Worm (Caenorhabditis elegans) whole organism, L1 larva: ENCODE data around the gene odr-1.
A peak's percentile ranks its signal among the peaks of the same experiment; 100 is the strongest.

ENCODE experiments used
- C16A3.4 ChIP-seq: fragments of 150-350 bp; optimal IDR thresholded peaks from 2 replicates; lab custom pipeline; 2014; ENCODE audit warnings: missing biosample characterization, missing genetic modification characterization
- F16B12.6 ChIP-seq: fragments of 150-350 bp; optimal IDR thresholded peaks from 2 replicates; lab custom pipeline; 2014; ENCODE audit warnings: missing biosample characterization, missing genetic modification characterization
- aha-1 ChIP-seq: fragments of 150-350 bp; optimal IDR thresholded peaks from 2 replicates; lab custom pipeline; 2014; ENCODE audit warnings: missing biosample characterization, missing genetic modification characterization
- alr-1 ChIP-seq: fragments of 200-800 bp; sonication (Bioruptor generic); optimal IDR thresholded peaks from 2 replicates; lab custom pipeline; 2018; ENCODE audit warnings: borderline replicate concordance, mild to moderate bottlenecking, missing genetic modification characterization, missing compliant biosample characterization
- aly-2 ChIP-seq: fragments of 150-350 bp; optimal IDR thresholded peaks from 2 replicates; lab custom pipeline; 2014; ENCODE audit warnings: missing biosample characterization, missing genetic modification characterization
- ama-1 ChIP-seq: fragments of 150-350 bp; optimal IDR thresholded peaks from 2 replicates; lab custom pipeline; 2014
- blmp-1 ChIP-seq: fragments of 150-350 bp; optimal IDR thresholded peaks from 2 replicates; lab custom pipeline; 2014; ENCODE audit warnings: missing biosample characterization, missing genetic modification characterization
- ceh-63 ChIP-seq: fragments of 200-800 bp; sonication (Bioruptor generic); optimal IDR thresholded peaks from 2 replicates; lab custom pipeline; 2018; ENCODE audit warnings: mild to moderate bottlenecking, missing genetic modification characterization, missing compliant biosample characterization
- ceh-8 ChIP-seq: fragments of 200-800 bp; sonication (Bioruptor generic); optimal IDR thresholded peaks from 2 replicates; lab custom pipeline; 2018; ENCODE audit warnings: mild to moderate bottlenecking, missing genetic modification characterization, moderate library complexity, missing compliant biosample characterization
- ceh-82 ChIP-seq, 3 experiments: fragments of 150-350 bp in 1 of 3; sonication (generic microtip) in 2 of 3; optimal IDR thresholded peaks; 2 replicates each; lab custom pipeline; 2014 to 2017; ENCODE audit warnings: missing biosample characterization in 3 of 3, missing genetic modification characterization in 3 of 3
- ceh-88 ChIP-seq: fragments of 200-800 bp; sonication (Bioruptor generic); IDR thresholded peaks from 2 replicates; pipeline ENCODE4 v1.3.6; 2022; ENCODE audit warnings: missing genetic modification characterization, missing compliant biosample characterization
- ceh-90 ChIP-seq: sonication (generic microtip); optimal IDR thresholded peaks from 2 replicates; lab custom pipeline; 2016; ENCODE audit warnings: missing genetic modification characterization, missing compliant biosample characterization
- dpl-1 ChIP-seq, 3 experiments: fragments of 150-350 bp in 2 of 3; sonication (generic microtip) in 1 of 3; optimal IDR thresholded peaks; 2 replicates each; lab custom pipeline; 2014 to 2017; ENCODE audit warnings: missing biosample characterization in 3 of 3, missing genetic modification characterization in 3 of 3, missing genetic modification reagents in 3 of 3
- dsc-1 ChIP-seq: sonication (generic microtip); optimal IDR thresholded peaks from 2 replicates; lab custom pipeline; 2016; ENCODE audit warnings: mild to moderate bottlenecking, missing genetic modification characterization, missing compliant biosample characterization
- efl-1 ChIP-seq, 4 experiments: fragments of 150-350 bp; optimal IDR thresholded peaks in 3 of 4; peaks in 1 of 4; 1 replicate in 1 of 4; 2 replicates in 3 of 4; lab custom pipeline; 2014; ENCODE audit warnings: missing biosample characterization in 2 of 4, missing genetic modification characterization in 2 of 4, missing genetic modification reagents in 2 of 4
- efl-3 ChIP-seq: fragments of 200-800 bp; sonication (Bioruptor generic); optimal IDR thresholded peaks from 2 replicates; lab custom pipeline; 2018; ENCODE audit warnings: mild to moderate bottlenecking, missing genetic modification characterization, missing compliant biosample characterization
- egl-13 ChIP-seq: sonication (generic microtip); optimal IDR thresholded peaks from 2 replicates; lab custom pipeline; 2016; ENCODE audit warnings: missing genotype, missing genetic modification reagents, missing genetic modification characterization, missing compliant biosample characterization
- elt-2 ChIP-seq: sonication (generic microtip); optimal IDR thresholded peaks from 2 replicates; lab custom pipeline; 2016; ENCODE audit warnings: missing genetic modification characterization, mild to moderate bottlenecking, inconsistent platforms, missing compliant biosample characterization, missing genetic modification reagents
- elt-3 ChIP-seq, 6 experiments: fragments of 150-350 bp in 1 of 6; sonication (generic microtip); optimal IDR thresholded peaks; 2 replicates each; lab custom pipeline; 2017 to 2018; ENCODE audit warnings: missing biosample characterization in 6 of 6, missing genetic modification characterization in 6 of 6, inconsistent platforms in 1 of 6
- fkh-8 ChIP-seq: sonication (generic microtip); optimal IDR thresholded peaks from 2 replicates; lab custom pipeline; 2016; ENCODE audit warnings: mild to moderate bottlenecking, missing genetic modification characterization, missing compliant biosample characterization
- fos-1 ChIP-seq: fragments of 150-350 bp; optimal IDR thresholded peaks from 2 replicates; lab custom pipeline; 2014; ENCODE audit warnings: missing biosample characterization, missing genetic modification characterization
- grh-1 ChIP-seq: fragments of 200-800 bp; sonication (Bioruptor generic); IDR thresholded peaks from 2 replicates; pipeline ENCODE4 v1.3.6; 2022; ENCODE audit warnings: missing genetic modification reagents, missing genetic modification characterization, missing compliant biosample characterization
- hlh-17 ChIP-seq: fragments of 200-800 bp; sonication (Bioruptor generic); optimal IDR thresholded peaks from 2 replicates; lab custom pipeline; 2018; ENCODE audit warnings: missing genetic modification characterization, mild to moderate bottlenecking, missing compliant biosample characterization, moderate library complexity, borderline replicate concordance
- hlh-4 ChIP-seq: sonication (generic microtip); optimal IDR thresholded peaks from 2 replicates; lab custom pipeline; 2016; ENCODE audit warnings: mild to moderate bottlenecking, missing genetic modification characterization, missing compliant biosample characterization
- isw-1 ChIP-seq: fragments of 200-800 bp; sonication (Bioruptor generic); IDR thresholded peaks from 2 replicates; pipeline ENCODE4 v1.3.6; 2022; ENCODE audit warnings: missing genetic modification characterization, missing compliant biosample characterization
- jun-1 ChIP-seq: fragments of 150-350 bp; optimal IDR thresholded peaks from 2 replicates; lab custom pipeline; 2014; ENCODE audit warnings: missing biosample characterization, missing genetic modification reagents, missing genetic modification characterization
- lin-14 ChIP-seq: fragments of 200-800 bp; sonication (Bioruptor generic); optimal IDR thresholded peaks from 2 replicates; lab custom pipeline; 2018; ENCODE audit warnings: mild to moderate bottlenecking, missing genetic modification characterization, moderate library complexity, missing compliant biosample characterization
- lin-15B ChIP-seq: fragments of 150-350 bp; sonication (generic microtip); optimal IDR thresholded peaks from 3 replicates; lab custom pipeline; 2014; ENCODE audit warnings: missing biosample characterization, missing genetic modification characterization
- lin-35 ChIP-seq, 2 experiments: fragments of 150-350 bp; optimal IDR thresholded peaks; 2 replicates each; lab custom pipeline; 2014; ENCODE audit warnings: missing biosample characterization in 2 of 2, missing genetic modification characterization in 2 of 2, missing genetic modification reagents in 2 of 2
- lir-3 ChIP-seq: sonication (generic microtip); optimal IDR thresholded peaks from 2 replicates; lab custom pipeline; 2016; ENCODE audit warnings: mild to moderate bottlenecking, missing genetic modification characterization, moderate library complexity, missing compliant biosample characterization; ENCODE audit not compliant: poor library complexity
- lsy-2 ChIP-seq, 2 experiments: fragments of 150-350 bp; optimal IDR thresholded peaks; 2 replicates each; lab custom pipeline; 2014; ENCODE audit warnings: missing biosample characterization in 2 of 2, missing genetic modification characterization in 2 of 2
- mdl-1 ChIP-seq, 2 experiments: fragments of 150-350 bp; optimal IDR thresholded peaks; 2 replicates each; lab custom pipeline; 2014 to 2017; ENCODE audit warnings: missing biosample characterization in 2 of 2, missing genetic modification characterization in 2 of 2, inconsistent platforms in 1 of 2
- mep-1 ChIP-seq: fragments of 150-350 bp; optimal IDR thresholded peaks from 2 replicates; lab custom pipeline; 2014; ENCODE audit warnings: missing biosample characterization, missing genetic modification characterization
- nhr-12 ChIP-seq: sonication (generic microtip); optimal IDR thresholded peaks from 2 replicates; lab custom pipeline; 2017; ENCODE audit warnings: missing biosample characterization, missing genetic modification characterization
- nhr-19 ChIP-seq: fragments of 200-800 bp; sonication (Bioruptor generic); conservative IDR thresholded peaks from 2 replicates; pipeline ENCODE4 v1.3.6; 2022; ENCODE audit warnings: missing genetic modification characterization, missing compliant biosample characterization
- nhr-20 ChIP-seq: sonication (generic microtip); optimal IDR thresholded peaks from 2 replicates; lab custom pipeline; 2016; ENCODE audit warnings: mild to moderate bottlenecking, missing genetic modification characterization, missing compliant biosample characterization
- nhr-237 ChIP-seq: fragments of 150-350 bp; optimal IDR thresholded peaks from 2 replicates; lab custom pipeline; 2014; ENCODE audit warnings: missing biosample characterization, missing genetic modification characterization
- nhr-71 ChIP-seq: sonication (generic microtip); optimal IDR thresholded peaks from 2 replicates; lab custom pipeline; 2016; ENCODE audit warnings: mild to moderate bottlenecking, missing genetic modification characterization, moderate library complexity, missing compliant biosample characterization
- nhr-77 ChIP-seq: fragments of 150-350 bp; optimal IDR thresholded peaks from 2 replicates; lab custom pipeline; 2014; ENCODE audit warnings: missing biosample characterization, missing genetic modification characterization
- rnt-1 ChIP-seq: sonication (generic microtip); optimal IDR thresholded peaks from 2 replicates; lab custom pipeline; 2016; ENCODE audit warnings: mild to moderate bottlenecking, missing genetic modification characterization, moderate library complexity, missing compliant biosample characterization
- skn-1 ChIP-seq: fragments of 150-350 bp; optimal IDR thresholded peaks from 2 replicates; lab custom pipeline; 2014; ENCODE audit warnings: missing biosample characterization, missing genetic modification characterization
- snpc-4 ChIP-seq: fragments of 150-350 bp; optimal IDR thresholded peaks from 2 replicates; lab custom pipeline; 2014; ENCODE audit warnings: missing biosample characterization, missing genetic modification characterization
- snu-23 ChIP-seq: sonication (generic microtip); optimal IDR thresholded peaks from 2 replicates; lab custom pipeline; 2016; ENCODE audit warnings: missing genetic modification characterization, missing compliant biosample characterization
- sox-4 ChIP-seq: sonication (generic microtip); optimal IDR thresholded peaks from 2 replicates; lab custom pipeline; 2016; ENCODE audit warnings: missing genetic modification characterization, missing compliant biosample characterization
- swsn-7 ChIP-seq: sonication (generic microtip); optimal IDR thresholded peaks from 2 replicates; lab custom pipeline; 2016; ENCODE audit warnings: missing genetic modification characterization, missing compliant biosample characterization
- tlp-1 ChIP-seq: fragments of 150-350 bp; optimal IDR thresholded peaks from 2 replicates; lab custom pipeline; 2014; ENCODE audit warnings: missing biosample characterization, missing genetic modification characterization
- unc-130 ChIP-seq: fragments of 150-350 bp; optimal IDR thresholded peaks from 2 replicates; lab custom pipeline; 2017; ENCODE audit warnings: missing biosample characterization, missing genetic modification characterization, inconsistent platforms
- unc-86 ChIP-seq: sonication (generic microtip); optimal IDR thresholded peaks from 2 replicates; lab custom pipeline; 2016; ENCODE audit warnings: missing genetic modification characterization, missing compliant biosample characterization
- unc-98 ChIP-seq: fragments of 200-800 bp; sonication (Bioruptor generic); IDR thresholded peaks from 2 replicates; pipeline ENCODE4 v1.3.6; 2022; ENCODE audit warnings: missing genetic modification characterization, missing compliant biosample characterization
- xbp-1 ChIP-seq: sonication (generic microtip); optimal IDR thresholded peaks from 2 replicates; lab custom pipeline; 2016; ENCODE audit warnings: missing genetic modification characterization, missing compliant biosample characterization
- zag-1 ChIP-seq: fragments of 150-350 bp; optimal IDR thresholded peaks from 2 replicates; lab custom pipeline; 2014; ENCODE audit warnings: missing biosample characterization, missing genetic modification characterization

odr-1 gene

ce11 chrX:13596003-13596767 is 45.4 kb upstream of the odr-1 start, which contains the start of gene F54B11.5:
TSS of gene F54B11.5 (minus strand) at chrX:13596068.
- TF ChIP-seq nhr-12 (no peak), lir-3 (tag; lab: Kevin White, UChicago) (no peak), fkh-8 (tag; lab: Kevin White, UChicago) (peak; percentile 75), snu-23 (GFP tag; lab: Kevin White, UChicago) (peak; percentile 70), unc-98 (GFP tag; lab: Robert Waterston, UW) (no peak), rnt-1 (peak; percentile 43), lin-35 (GFP tag; optimal IDR thresholded peaks at IDR 0.05; lab: Kevin White, UChicago) (peak; percentile 53 to 73), fos-1 (tag; lab: Kevin White, UChicago) (peak; percentile 18), tlp-1 (tag; lab: Kevin White, UChicago) (no peak), ceh-8 (peak; percentile 58), aly-2 (tag; lab: Kevin White, UChicago) (no peak), egl-13 (tag; lab: Kevin White, UChicago) (peak; percentile 34), unc-86 (tag; lab: Kevin White, UChicago) (peak; percentile 11), efl-3 (GFP tag; lab: Kevin White, UChicago) (no peak), efl-1 (optimal IDR thresholded peaks at IDR 0.05; lab: Kevin White, UChicago) (peak; percentile 36 to 50), efl-1 (GFP tag; optimal IDR thresholded peaks at IDR 0.05 in 1 of 2; lab: Kevin White, UChicago) (peak in 1 of 2 experiments; percentile 34), ama-1 (no peak), nhr-20 (tag; lab: Kevin White, UChicago) (peak; percentile 47), mep-1 (tag; lab: Kevin White, UChicago) (peak; percentile 84), ceh-82 (tag; optimal IDR thresholded peaks at IDR 0.05; lab: Kevin White, UChicago) (peak in 2 of 3 experiments; percentile 17 to 52), blmp-1 (tag; lab: Kevin White, UChicago) (peak; percentile 42), xbp-1 (tag; lab: Kevin White, UChicago) (peak; percentile 44), elt-3 (tag; optimal IDR thresholded peaks at IDR 0.05; lab: Kevin White, UChicago) (peak in 1 of 6 experiments; percentile 10), grh-1 (no peak), hlh-4 (tag; lab: Kevin White, UChicago) (no peak), ceh-90 (no peak), jun-1 (tag; lab: Kevin White, UChicago) (peak; percentile 1), lin-15B (tag; lab: Kevin White, UChicago) (peak; percentile 3), dpl-1 (GFP tag; optimal IDR thresholded peaks at IDR 0.05; lab: Kevin White, UChicago) (peak in 2 of 3 experiments; percentile 34 to 49), dsc-1 (tag; lab: Kevin White, UChicago) (peak; percentile 63), C16A3.4 (tag; lab: Kevin White, UChicago) (peak; percentile 50), alr-1 (tag; lab: Kevin White, UChicago) (no peak), elt-2 (tag; lab: Kevin White, UChicago) (peak; percentile 30), unc-130 (peak; percentile 15), aha-1 (tag; lab: Kevin White, UChicago) (no peak), swsn-7 (tag; lab: Kevin White, UChicago) (peak; percentile 54), lsy-2 (tag; optimal IDR thresholded peaks at IDR 0.05; lab: Kevin White, UChicago) (peak; percentile 35 to 66), skn-1 (tag; lab: Kevin White, UChicago) (peak; percentile 38), nhr-237 (tag; lab: Kevin White, UChicago) (no peak), sox-4 (tag; lab: Kevin White, UChicago) (peak; percentile 2), zag-1 (tag; lab: Kevin White, UChicago) (no peak), nhr-77 (tag; lab: Kevin White, UChicago) (no peak), snpc-4 (tag; lab: Kevin White, UChicago) (peak; percentile 5), ceh-63 (GFP tag; lab: Kevin White, UChicago) (no peak), isw-1 (GFP tag; lab: Robert Waterston, UW) (peak; percentile 15; the same call in 1 of the 2 replicates), hlh-17 (GFP tag; lab: Kevin White, UChicago) (no peak), mdl-1 (tag; optimal IDR thresholded peaks at IDR 0.05; lab: Kevin White, UChicago) (peak in 1 of 2 experiments; percentile 76), nhr-19 (GFP tag; lab: Robert Waterston, UW) (0 out of 2 replicates have a peak, but pooled peaks have one; percentile 24), nhr-71 (tag; lab: Kevin White, UChicago) (peak; percentile 76), lin-14 (peak; percentile 74), F16B12.6 (tag; lab: Kevin White, UChicago) (no peak), ceh-88 (GFP tag; lab: Robert Waterston, UW) (no peak)
